Fruit fly (Drosophila melanogaster) whole organism, embryonic: ENCODE measurements around the gene Nle.

ENCODE experiments used
- ATbp ChIP-seq: fragments of 200-800 bp; sonication (Bioruptor generic); optimal IDR thresholded peaks from 2 replicates; lab custom pipeline; 2017; ENCODE audit warnings: missing biosample characterization, mild to moderate bottlenecking, missing genetic modification characterization, missing genetic modification reagents
- CG11085 ChIP-seq: fragments of 200-800 bp; sonication (Bioruptor generic); IDR thresholded peaks from 2 replicates; pipeline ENCODE4 v1.3.6; 2022; ENCODE audit warnings: missing biosample characterization, missing genetic modification characterization
- CG11695 ChIP-seq: fragments of 200-800 bp; sonication (Bioruptor generic); IDR thresholded peaks from 3 replicates; pipeline ENCODE4 v1.3.6; 2022; ENCODE audit warnings: missing biosample characterization, missing genetic modification characterization
- CG12659 ChIP-seq: fragments of 200-800 bp; sonication (Bioruptor generic); optimal IDR thresholded peaks from 3 replicates; lab custom pipeline; 2017; ENCODE audit warnings: mild to moderate bottlenecking, missing biosample characterization, missing genetic modification reagents, missing genetic modification characterization
- CG14441 ChIP-seq: fragments of 200-800 bp; sonication (Bioruptor generic); IDR thresholded peaks from 2 replicates; pipeline ENCODE4 v1.3.6; 2022; ENCODE audit warnings: missing biosample characterization, missing genetic modification characterization
- CG16815 ChIP-seq: fragments of 200-800 bp; sonication (Bioruptor generic); optimal IDR thresholded peaks from 3 replicates; lab custom pipeline; 2017; ENCODE audit warnings: missing biosample characterization, mild to moderate bottlenecking, missing genetic modification characterization
- CG17568 ChIP-seq: fragments of 200-800 bp; sonication (Bioruptor generic); optimal IDR thresholded peaks from 2 replicates; lab custom pipeline; 2018; ENCODE audit warnings: missing biosample characterization, mild to moderate bottlenecking, missing genetic modification characterization, moderate library complexity
- CG33213 ChIP-seq: fragments of 200-800 bp; sonication (Bioruptor generic); optimal IDR thresholded peaks from 3 replicates; lab custom pipeline; 2016; ENCODE audit warnings: missing biosample characterization, missing genetic modification characterization
- CG4328 ChIP-seq: fragments of 200-800 bp; sonication (Bioruptor generic); optimal IDR thresholded peaks from 3 replicates; lab custom pipeline; 2017; ENCODE audit warnings: missing biosample characterization, missing genetic modification reagents, missing genetic modification characterization
- CG4360 ChIP-seq: fragments of 200-800 bp; sonication (Bioruptor generic); IDR thresholded peaks from 2 replicates; pipeline ENCODE4 v1.3.6; 2022; ENCODE audit warnings: missing biosample characterization, missing genetic modification characterization
- CG7271 ChIP-seq: fragments of 200-800 bp; sonication (Bioruptor generic); optimal IDR thresholded peaks from 2 replicates; lab custom pipeline; 2018; ENCODE audit warnings: missing biosample characterization, mild to moderate bottlenecking, missing genetic modification characterization, moderate library complexity
- CG8388 ChIP-seq: fragments of 200-800 bp; sonication (Bioruptor generic); optimal IDR thresholded peaks from 2 replicates; lab custom pipeline; 2019; ENCODE audit warnings: missing biosample characterization, mild to moderate bottlenecking, missing genetic modification characterization, moderate library complexity
- CG8478 ChIP-seq: fragments of >200 bp; optimal IDR thresholded peaks from 2 replicates; lab custom pipeline; 2018
- CG8944 ChIP-seq: fragments of 200-800 bp; sonication (Bioruptor generic); optimal IDR thresholded peaks from 3 replicates; lab custom pipeline; 2016; ENCODE audit warnings: missing biosample characterization, missing genetic modification characterization
- CG9932 ChIP-seq: fragments of 200-800 bp; sonication (Bioruptor generic); IDR thresholded peaks from 2 replicates; pipeline ENCODE4 v1.3.6; 2022; ENCODE audit warnings: missing biosample characterization, missing genetic modification characterization
- Chrac-16 ChIP-seq: fragments of 200-800 bp; sonication (Bioruptor generic); optimal IDR thresholded peaks from 3 replicates; lab custom pipeline; 2016; ENCODE audit warnings: missing biosample characterization, missing genetic modification characterization
- Ets97D ChIP-seq: fragments of 200-800 bp; sonication (Bioruptor generic); optimal IDR thresholded peaks from 3 replicates; lab custom pipeline; 2016; ENCODE audit warnings: missing biosample characterization, missing genetic modification characterization
- HLH4C ChIP-seq: fragments of 200-800 bp; sonication (Bioruptor generic); IDR thresholded peaks from 3 replicates; pipeline ENCODE4 v1.3.6; 2022; ENCODE audit warnings: missing biosample characterization, missing genetic modification characterization; ENCODE audit not compliant: partially characterized antibody
- Hr78 ChIP-seq, 2 experiments: fragments of 200-800 bp in 1 of 2; fragments of >200 bp in 1 of 2; sonication (Bioruptor generic) in 1 of 2; optimal IDR thresholded peaks; 2 replicates each; lab custom pipeline; 2017 to 2019; ENCODE audit warnings: missing biosample characterization in 2 of 2, missing genetic modification characterization in 2 of 2, mild to moderate bottlenecking in 1 of 2, moderate library complexity in 1 of 2
- NFAT ChIP-seq: fragments of 200-800 bp; sonication (Bioruptor generic); IDR thresholded peaks from 2 replicates; pipeline ENCODE4 v1.3.6; 2022; ENCODE audit warnings: missing biosample characterization, missing genetic modification characterization
- NfI ChIP-seq: fragments of 200-800 bp; sonication (Bioruptor generic); optimal IDR thresholded peaks from 3 replicates; lab custom pipeline; 2018; ENCODE audit warnings: missing biosample characterization, mild to moderate bottlenecking, missing genetic modification characterization, moderate library complexity
- Trl ChIP-seq, 3 experiments: fragments of >200 bp in 2 of 3; fragments of 200-800 bp in 1 of 3; sonication (Bioruptor generic) in 1 of 3; optimal IDR thresholded peaks; 2 replicates in 1 of 3; 3 replicates in 2 of 3; lab custom pipeline; 2016 to 2017; ENCODE audit warnings: missing biosample characterization in 1 of 3, missing genetic modification characterization in 1 of 3
- Usf ChIP-seq: fragments of 200-800 bp; sonication (Bioruptor generic); optimal IDR thresholded peaks from 2 replicates; lab custom pipeline; 2017; ENCODE audit warnings: missing genotype, missing biosample characterization, missing genetic modification characterization
- Xrp1 ChIP-seq: fragments of 200-800 bp; sonication (Bioruptor generic); IDR thresholded peaks from 2 replicates; pipeline ENCODE4 v1.3.6; 2022; ENCODE audit warnings: missing biosample characterization, missing genetic modification characterization
- aop ChIP-seq: fragments of 200-800 bp; sonication (Bioruptor generic); IDR thresholded peaks from 2 replicates; pipeline ENCODE4 v1.3.6; 2022; ENCODE audit warnings: missing biosample characterization, missing genetic modification characterization
- ara ChIP-seq: fragments of 200-800 bp; sonication (Bioruptor generic); IDR thresholded peaks from 2 replicates; pipeline ENCODE4 v1.3.6; 2022; ENCODE audit warnings: missing biosample characterization, missing genetic modification characterization
- chif ChIP-seq, 2 experiments: fragments of 200-800 bp; sonication (Bioruptor generic); optimal IDR thresholded peaks; 3 replicates each; lab custom pipeline; 2016; ENCODE audit warnings: missing biosample characterization in 2 of 2, missing genetic modification characterization in 2 of 2
- chm ChIP-seq: fragments of 200-800 bp; sonication (Bioruptor generic); IDR thresholded peaks from 2 replicates; pipeline ENCODE4 v1.3.6; 2022; ENCODE audit warnings: missing biosample characterization, missing genetic modification characterization
- croc ChIP-seq: fragments of 200-800 bp; sonication (Bioruptor generic); conservative IDR thresholded peaks from 3 replicates; pipeline ENCODE4 v1.3.6; 2022; ENCODE audit warnings: missing biosample characterization, missing genetic modification characterization
- gcm ChIP-seq: fragments of 200-800 bp; sonication (Bioruptor generic); optimal IDR thresholded peaks from 2 replicates; lab custom pipeline; 2019; ENCODE audit warnings: missing biosample characterization, mild to moderate bottlenecking, missing genetic modification characterization, moderate library complexity
- grn ChIP-seq: fragments of 200-800 bp; sonication (Bioruptor generic); optimal IDR thresholded peaks from 3 replicates; lab custom pipeline; 2017; ENCODE audit warnings: missing biosample characterization, missing genetic modification characterization
- gsb-n ChIP-seq: fragments of 200-800 bp; sonication (Bioruptor generic); optimal IDR thresholded peaks from 3 replicates; lab custom pipeline; 2018; ENCODE audit warnings: missing biosample characterization, mild to moderate bottlenecking, missing genetic modification characterization
- her ChIP-seq: fragments of 200-800 bp; sonication (Bioruptor generic); optimal IDR thresholded peaks from 2 replicates; lab custom pipeline; 2016; ENCODE audit warnings: missing biosample characterization, missing genetic modification characterization
- hkb ChIP-seq, 2 experiments: fragments of 200-800 bp in 1 of 2; fragments of >200 bp in 1 of 2; sonication (Bioruptor generic) in 1 of 2; IDR thresholded peaks in 1 of 2; optimal IDR thresholded peaks in 1 of 2; 2 replicates each; pipeline versions ENCODE4 v1.3.6 to Lab custom; 2017 to 2022; ENCODE audit warnings: missing biosample characterization in 1 of 2, missing genetic modification characterization in 1 of 2
- mam ChIP-seq: fragments of 200-800 bp; sonication (Bioruptor generic); optimal IDR thresholded peaks from 3 replicates; lab custom pipeline; 2016; ENCODE audit warnings: missing biosample characterization, missing genetic modification characterization
- p53 ChIP-seq: fragments of 200-800 bp; sonication (Bioruptor generic); optimal IDR thresholded peaks from 2 replicates; lab custom pipeline; 2016; ENCODE audit warnings: missing biosample characterization, missing genetic modification characterization
- phol ChIP-seq: fragments of 200-800 bp; sonication (Bioruptor generic); optimal IDR thresholded peaks from 3 replicates; lab custom pipeline; 2018; ENCODE audit warnings: missing biosample characterization, mild to moderate bottlenecking, missing genetic modification characterization, moderate library complexity
- pnt ChIP-seq: fragments of 200-800 bp; sonication (Bioruptor generic); optimal IDR thresholded peaks from 3 replicates; lab custom pipeline; 2016; ENCODE audit warnings: missing biosample characterization, missing genetic modification characterization
- psq ChIP-seq: fragments of 200-800 bp; sonication (Bioruptor generic); optimal IDR thresholded peaks from 2 replicates; lab custom pipeline; 2017; ENCODE audit warnings: missing biosample characterization, missing genetic modification characterization
- ranshi ChIP-seq: fragments of 200-800 bp; sonication (Bioruptor generic); IDR thresholded peaks from 2 replicates; pipeline ENCODE4 v1.3.6; 2022; ENCODE audit warnings: missing biosample characterization, missing genetic modification characterization
- repo ChIP-seq: fragments of 200-800 bp; sonication (Bioruptor generic); optimal IDR thresholded peaks from 2 replicates; lab custom pipeline; 2016; ENCODE audit warnings: missing biosample characterization, missing genetic modification characterization
- sens-2 ChIP-seq: fragments of 200-800 bp; sonication (Bioruptor generic); IDR thresholded peaks from 2 replicates; pipeline ENCODE4 v1.3.6; 2022; ENCODE audit warnings: missing biosample characterization, missing genetic modification characterization
- slou ChIP-seq: fragments of 200-800 bp; sonication (Bioruptor generic); optimal IDR thresholded peaks from 3 replicates; lab custom pipeline; 2016; ENCODE audit warnings: missing biosample characterization, missing genetic modification characterization
- sr ChIP-seq: fragments of 200-800 bp; sonication (Bioruptor generic); IDR thresholded peaks from 3 replicates; pipeline ENCODE4 v1.3.6; 2022; ENCODE audit warnings: missing biosample characterization, missing genetic modification characterization
- stc ChIP-seq: fragments of 200-800 bp; sonication (Bioruptor generic); IDR thresholded peaks from 2 replicates; pipeline ENCODE4 v1.3.6; 2022; ENCODE audit warnings: missing biosample characterization, missing genetic modification characterization
- tgo ChIP-seq: fragments of 200-800 bp; sonication (Bioruptor generic); IDR thresholded peaks from 3 replicates; pipeline ENCODE4 v1.3.6; 2022; ENCODE audit warnings: missing biosample characterization, missing genetic modification characterization
- tll ChIP-seq, 2 experiments: fragments of 200-800 bp in 1 of 2; fragments of >200 bp in 1 of 2; sonication (Bioruptor generic) in 1 of 2; optimal IDR thresholded peaks; 2 replicates each; lab custom pipeline; 2017 to 2019; ENCODE audit warnings: missing biosample characterization in 2 of 2, missing genetic modification characterization in 2 of 2, mild to moderate bottlenecking in 1 of 2, moderate library complexity in 1 of 2
- tna ChIP-seq: fragments of 200-800 bp; sonication (Bioruptor generic); IDR thresholded peaks from 2 replicates; pipeline ENCODE4 v1.3.6; 2022; ENCODE audit warnings: missing biosample characterization, missing genetic modification characterization; ENCODE audit not compliant: partially characterized antibody
- unpg ChIP-seq: fragments of 200-800 bp; sonication (Bioruptor generic); optimal IDR thresholded peaks from 3 replicates; lab custom pipeline; 2018; ENCODE audit warnings: missing biosample characterization, mild to moderate bottlenecking, missing genetic modification characterization, moderate library complexity
- zfh1 ChIP-seq: fragments of 200-800 bp; sonication (Bioruptor generic); IDR thresholded peaks from 3 replicates; pipeline ENCODE4 v1.3.6; 2022; ENCODE audit warnings: missing biosample characterization, missing genetic modification characterization

The Nle gene

dm6 chr2L:602439-602879 is 34.5 kb upstream of the Nle start, which contains the start of gene CG13689 (continued):
- TF ChIP-seq Trl (optimal IDR thresholded peaks at IDR 0.05; lab: Kevin White, UChicago), result no peak
- TF ChIP-seq Trl (GFP tag; optimal IDR thresholded peaks at IDR 0.05; lab: Kevin White, UChicago), result peak; percentile 38
- TF ChIP-seq CG11085 (GFP tag; lab: Robert Waterston, UW), result peak; percentile 21; the same call in 1 of the 2 replicates
- no peak for TF ChIP-seq ara (GFP tag; lab: Robert Waterston, UW)
- no peak for TF ChIP-seq Usf
- TF ChIP-seq CG16815, result peak; percentile 7
- no peak for TF ChIP-seq aop (GFP tag; lab: Robert Waterston, UW)
- no peak for TF ChIP-seq tna (GFP tag; lab: Robert Waterston, UW)
- 0 out of 2 replicates have a peak, but pooled peaks have one; percentile 39 for TF ChIP-seq CG14441 (GFP tag; lab: Robert Waterston, UW)
- TF ChIP-seq CG4360, result no peak
- no peak for TF ChIP-seq ATbp (GFP tag; lab: Kevin White, UChicago)
- TF ChIP-seq sens-2, result no peak
- TF ChIP-seq ranshi (GFP tag; lab: Robert Waterston, UW), result 0 out of 2 replicates have a peak, but pooled peaks have one; percentile 8
- peak in 1 of 2 experiments; percentile 67 for TF ChIP-seq chif (GFP tag; optimal IDR thresholded peaks at IDR 0.05; lab: Kevin White, UChicago)
- TF ChIP-seq grn (GFP tag; lab: Kevin White, UChicago), result peak; percentile 78
- TF ChIP-seq tgo (GFP tag; lab: Robert Waterston, UW), result peak; percentile 30; the same call in 1 of the 3 replicates
- no peak for TF ChIP-seq CG11695 (GFP tag; lab: Robert Waterston, UW)
- TF ChIP-seq hkb (optimal IDR thresholded peaks at IDR 0.05; lab: Kevin White, UChicago), result no peak
- peak; percentile 20; the same call in 1 of the 2 replicates for TF ChIP-seq hkb (GFP tag; IDR thresholded peaks at IDR 0.05; lab: Robert Waterston, UW)
- TF ChIP-seq gcm (GFP tag; lab: Kevin White, UChicago), result no peak
- TF ChIP-seq chm (GFP tag; lab: Robert Waterston, UW), result no peak
- no peak for TF ChIP-seq repo (GFP tag; lab: Kevin White, UChicago)
- TF ChIP-seq croc (GFP tag; lab: Robert Waterston, UW), result no peak
- peak; percentile 52; the same call in 1 of the 3 replicates for TF ChIP-seq HLH4C (GFP tag; lab: Robert Waterston, UW)
- no peak for TF ChIP-seq CG8478
- no peak for TF ChIP-seq stc (GFP tag; lab: Robert Waterston, UW)
- no peak for TF ChIP-seq tll (GFP tag; optimal IDR thresholded peaks at IDR 0.05; lab: Kevin White, UChicago)
- no peak for TF ChIP-seq p53 (GFP tag; lab: Kevin White, UChicago)
- peak; percentile 70 for TF ChIP-seq zfh1
- peak; percentile 34 for TF ChIP-seq phol (tag; lab: Kevin White, UChicago)
- TF ChIP-seq unpg, result no peak
- no peak for TF ChIP-seq CG7271 (tag; lab: Kevin White, UChicago)
- peak; percentile 53 for TF ChIP-seq CG12659 (GFP tag; lab: Kevin White, UChicago)
- TF ChIP-seq CG33213 (GFP tag; lab: Kevin White, UChicago), result peak; percentile 24
- peak; percentile 16 for TF ChIP-seq CG8388 (GFP tag; lab: Kevin White, UChicago)
- peak; percentile 83 for TF ChIP-seq NFAT
- TF ChIP-seq psq, result no peak
- TF ChIP-seq CG4328 (GFP tag; lab: Kevin White, UChicago), result peak; percentile 15
- TF ChIP-seq her (GFP tag; lab: Kevin White, UChicago), result no peak
- TF ChIP-seq slou (GFP tag; lab: Kevin White, UChicago), result peak; percentile 23
- peak; percentile 27 for TF ChIP-seq pnt
- no peak for TF ChIP-seq CG17568 (GFP tag; lab: Kevin White, UChicago)
- TF ChIP-seq gsb-n (tag; lab: Kevin White, UChicago), result peak; percentile 38
- TF ChIP-seq Ets97D (GFP tag; lab: Kevin White, UChicago), result peak; percentile 52
- TF ChIP-seq CG9932 (GFP tag; lab: Robert Waterston, UW), result peak; percentile 81
- peak; percentile 13 for TF ChIP-seq CG8944 (GFP tag; lab: Kevin White, UChicago)
- no peak for TF ChIP-seq sr (GFP tag; lab: Robert Waterston, UW)
- peak; percentile 24 for TF ChIP-seq mam
- TF ChIP-seq Xrp1 (GFP tag; lab: Robert Waterston, UW), result peak; percentile 49
- peak; percentile 60 for TF ChIP-seq NfI (GFP tag; lab: Kevin White, UChicago)
- peak; percentile 77 for TF ChIP-seq Chrac-16 (GFP tag; lab: Kevin White, UChicago)
- no peak for TF ChIP-seq Hr78 (GFP tag; optimal IDR thresholded peaks at IDR 0.05; lab: Kevin White, UChicago)
